Worm (Caenorhabditis elegans) whole organism, L2 larva: Measurements from ENCODE around the gene K10D2.8.

Experiments
- C34F6.9 ChIP-seq: fragments of 150-350 bp; optimal IDR thresholded peaks from 2 replicates; lab custom pipeline; 2014; ENCODE audit warnings: missing biosample characterization, missing genetic modification characterization
- F13H6.1 ChIP-seq: sonication (generic microtip); optimal IDR thresholded peaks from 2 replicates; lab custom pipeline; 2016; ENCODE audit warnings: missing genetic modification characterization, missing compliant biosample characterization
- R02D3.7 ChIP-seq: fragments of 150-350 bp; optimal IDR thresholded peaks from 2 replicates; lab custom pipeline; 2014; ENCODE audit warnings: missing biosample characterization, missing genetic modification characterization
- Y55F3AM.14 ChIP-seq: fragments of 200-800 bp; sonication (Bioruptor generic); optimal IDR thresholded peaks from 2 replicates; lab custom pipeline; 2018; ENCODE audit warnings: mild to moderate bottlenecking, missing genetic modification characterization, missing compliant biosample characterization
- ZK546.5 ChIP-seq: sonication (generic microtip); optimal IDR thresholded peaks from 2 replicates; lab custom pipeline; 2017; ENCODE audit warnings: missing biosample characterization, missing genetic modification characterization
- alr-1 ChIP-seq: fragments of 150-350 bp; optimal IDR thresholded peaks from 2 replicates; lab custom pipeline; 2014; ENCODE audit warnings: missing biosample characterization, missing genetic modification characterization
- aly-2 ChIP-seq: fragments of 150-350 bp; optimal IDR thresholded peaks from 2 replicates; lab custom pipeline; 2014; ENCODE audit warnings: missing biosample characterization, missing genetic modification characterization
- ama-1 ChIP-seq: fragments of 150-350 bp; optimal IDR thresholded peaks from 2 replicates; lab custom pipeline; 2018; ENCODE audit warnings: inconsistent platforms
- blmp-1 ChIP-seq: sonication (generic microtip); optimal IDR thresholded peaks from 2 replicates; lab custom pipeline; 2017; ENCODE audit warnings: missing genetic modification characterization, mild to moderate bottlenecking, missing compliant biosample characterization, antibody characterized with exemption, moderate library complexity; ENCODE audit not compliant: insufficient read depth
- ceh-16 ChIP-seq: fragments of 150-350 bp; optimal IDR thresholded peaks from 2 replicates; lab custom pipeline; 2014; ENCODE audit warnings: missing biosample characterization, missing genetic modification characterization
- ceh-82 ChIP-seq: fragments of 150-350 bp; optimal IDR thresholded peaks from 2 replicates; lab custom pipeline; 2014; ENCODE audit warnings: missing biosample characterization, missing genetic modification characterization
- crh-2 ChIP-seq: sonication (generic microtip); optimal IDR thresholded peaks from 2 replicates; lab custom pipeline; 2017; ENCODE audit warnings: missing biosample characterization, missing genetic modification characterization
- dmd-4 ChIP-seq: sonication (generic microtip); optimal IDR thresholded peaks from 2 replicates; lab custom pipeline; 2017; ENCODE audit warnings: missing biosample characterization, missing genetic modification characterization
- egl-27 ChIP-seq: sonication (generic microtip); optimal IDR thresholded peaks from 3 replicates; lab custom pipeline; 2017; ENCODE audit warnings: missing biosample characterization, missing genetic modification reagents, missing genetic modification characterization
- elt-1 ChIP-seq: fragments of 150-350 bp; optimal IDR thresholded peaks from 2 replicates; lab custom pipeline; 2014; ENCODE audit warnings: missing biosample characterization, missing genetic modification characterization
- elt-3 ChIP-seq: sonication (generic microtip); optimal IDR thresholded peaks from 2 replicates; lab custom pipeline; 2017; ENCODE audit warnings: missing biosample characterization, missing genetic modification characterization
- fos-1 ChIP-seq: fragments of 150-350 bp; optimal IDR thresholded peaks from 2 replicates; lab custom pipeline; 2014; ENCODE audit warnings: missing biosample characterization, missing genetic modification characterization
- gmeb-1 ChIP-seq: fragments of 150-350 bp; optimal IDR thresholded peaks from 2 replicates; lab custom pipeline; 2014; ENCODE audit warnings: missing biosample characterization, missing genetic modification characterization
- lin-11 ChIP-seq: fragments of 150-350 bp; sonication (generic microtip); optimal IDR thresholded peaks from 2 replicates; lab custom pipeline; 2014; ENCODE audit warnings: missing biosample characterization, missing genetic modification characterization, inconsistent platforms, mixed read lengths
- lin-13 ChIP-seq: fragments of 150-350 bp; optimal IDR thresholded peaks from 2 replicates; lab custom pipeline; 2014; ENCODE audit warnings: missing biosample characterization, missing genetic modification reagents, missing genetic modification characterization
- lin-39 ChIP-seq: fragments of 150-350 bp; optimal IDR thresholded peaks from 2 replicates; lab custom pipeline; 2014; ENCODE audit warnings: missing biosample characterization, missing genetic modification reagents, missing genetic modification characterization
- lsy-2 ChIP-seq, 2 experiments: fragments of 150-350 bp in 1 of 2; sonication (generic microtip) in 1 of 2; optimal IDR thresholded peaks; 2 replicates each; lab custom pipeline; 2014 to 2017; ENCODE audit warnings: missing biosample characterization in 2 of 2, missing genetic modification characterization in 2 of 2
- mab-5 ChIP-seq: fragments of 150-350 bp; optimal IDR thresholded peaks from 2 replicates; lab custom pipeline; 2014; ENCODE audit warnings: missing biosample characterization, missing genetic modification characterization
- mbf-1 ChIP-seq: sonication (generic microtip); optimal IDR thresholded peaks from 2 replicates; lab custom pipeline; 2017; ENCODE audit warnings: missing biosample characterization, missing genetic modification characterization
- mdl-1 ChIP-seq, 2 experiments: fragments of 150-350 bp in 1 of 2; sonication (generic microtip) in 1 of 2; optimal IDR thresholded peaks; 2 replicates each; lab custom pipeline; 2017; ENCODE audit warnings: missing biosample characterization in 2 of 2, missing genetic modification characterization in 2 of 2
- nhr-10 ChIP-seq: sonication (generic microtip); optimal IDR thresholded peaks from 2 replicates; lab custom pipeline; 2017; ENCODE audit warnings: missing biosample characterization, missing genetic modification characterization
- nhr-11 ChIP-seq: fragments of 150-350 bp; optimal IDR thresholded peaks from 2 replicates; lab custom pipeline; 2014; ENCODE audit warnings: missing biosample characterization, missing genetic modification characterization
- nhr-12 ChIP-seq: fragments of 150-350 bp; optimal IDR thresholded peaks from 2 replicates; lab custom pipeline; 2014; ENCODE audit warnings: missing biosample characterization, missing genetic modification characterization
- nhr-129 ChIP-seq: fragments of 150-350 bp; optimal IDR thresholded peaks from 2 replicates; lab custom pipeline; 2014; ENCODE audit warnings: missing biosample characterization, missing genetic modification characterization
- nhr-21 ChIP-seq: fragments of 150-350 bp; optimal IDR thresholded peaks from 2 replicates; lab custom pipeline; 2014; ENCODE audit warnings: missing biosample characterization, missing genetic modification characterization
- nhr-23 ChIP-seq: fragments of 150-350 bp; optimal IDR thresholded peaks from 2 replicates; lab custom pipeline; 2014; ENCODE audit warnings: missing biosample characterization, missing genetic modification reagents, missing genetic modification characterization
- nhr-237 ChIP-seq: fragments of 150-350 bp; optimal IDR thresholded peaks from 2 replicates; lab custom pipeline; 2014; ENCODE audit warnings: missing biosample characterization, missing genetic modification characterization
- nhr-25 ChIP-seq: fragments of 150-350 bp; sonication (generic microtip); optimal IDR thresholded peaks from 3 replicates; lab custom pipeline; 2014; ENCODE audit warnings: missing biosample characterization, missing genetic modification characterization
- nhr-6 ChIP-seq: fragments of 150-350 bp; optimal IDR thresholded peaks from 2 replicates; lab custom pipeline; 2014; ENCODE audit warnings: missing biosample characterization, missing genetic modification characterization
- nhr-77 ChIP-seq: fragments of 150-350 bp; optimal IDR thresholded peaks from 2 replicates; lab custom pipeline; 2014; ENCODE audit warnings: missing biosample characterization, missing genetic modification characterization
- peb-1 ChIP-seq: fragments of 150-350 bp; optimal IDR thresholded peaks from 2 replicates; lab custom pipeline; 2014; ENCODE audit warnings: missing biosample characterization, missing genetic modification characterization
- sem-4 ChIP-seq: fragments of 150-350 bp; optimal IDR thresholded peaks from 2 replicates; lab custom pipeline; 2014; ENCODE audit warnings: missing biosample characterization, missing genetic modification reagents, missing genetic modification characterization
- skn-1 ChIP-seq: sonication (generic microtip); optimal IDR thresholded peaks from 2 replicates; lab custom pipeline; 2017; ENCODE audit warnings: missing biosample characterization, missing genetic modification characterization
- sma-3 ChIP-seq: sonication (generic microtip); optimal IDR thresholded peaks from 2 replicates; lab custom pipeline; 2016; ENCODE audit warnings: missing genetic modification reagents, missing genetic modification characterization, missing compliant biosample characterization
- sma-9 ChIP-seq, 2 experiments: fragments of 150-350 bp in 1 of 2; sonication (generic microtip) in 1 of 2; optimal IDR thresholded peaks; 2 replicates each; lab custom pipeline; 2014 to 2016; ENCODE audit warnings: missing genetic modification characterization in 2 of 2, mild to moderate bottlenecking in 1 of 2, missing biosample characterization in 1 of 2, missing compliant biosample characterization in 1 of 2, missing genetic modification reagents in 1 of 2, moderate library complexity in 1 of 2
- snpc-4 ChIP-seq: fragments of 150-350 bp; optimal IDR thresholded peaks from 2 replicates; lab custom pipeline; 2014; ENCODE audit warnings: missing biosample characterization, missing genetic modification characterization
- unc-39 ChIP-seq: fragments of 150-350 bp; optimal IDR thresholded peaks from 2 replicates; lab custom pipeline; 2014; ENCODE audit warnings: missing biosample characterization, missing genetic modification characterization
- unc-55 ChIP-seq: fragments of 150-350 bp; sonication (generic microtip); optimal IDR thresholded peaks from 3 replicates; lab custom pipeline; 2014; ENCODE audit warnings: missing biosample characterization, missing genetic modification reagents, missing genetic modification characterization
- unc-62 ChIP-seq: fragments of 150-350 bp; optimal IDR thresholded peaks from 2 replicates; lab custom pipeline; 2014; ENCODE audit warnings: missing biosample characterization, missing genetic modification reagents, missing genetic modification characterization
- zag-1 ChIP-seq: fragments of 150-350 bp; optimal IDR thresholded peaks from 2 replicates; lab custom pipeline; 2014; ENCODE audit warnings: missing biosample characterization, missing genetic modification characterization
- ztf-1 ChIP-seq: fragments of 200-800 bp; sonication (Bioruptor generic); conservative IDR thresholded peaks from 2 replicates; pipeline ENCODE4 v1.3.6; 2022; ENCODE audit warnings: missing genetic modification characterization, missing compliant biosample characterization
- ztf-11 ChIP-seq: sonication (generic microtip); optimal IDR thresholded peaks from 2 replicates; lab custom pipeline; 2017; ENCODE audit warnings: missing biosample characterization, missing genetic modification characterization
- ztf-4 ChIP-seq: fragments of 150-350 bp; optimal IDR thresholded peaks from 2 replicates; lab custom pipeline; 2014; ENCODE audit warnings: missing biosample characterization, missing genetic modification characterization

K10D2.8 gene

DNA sequence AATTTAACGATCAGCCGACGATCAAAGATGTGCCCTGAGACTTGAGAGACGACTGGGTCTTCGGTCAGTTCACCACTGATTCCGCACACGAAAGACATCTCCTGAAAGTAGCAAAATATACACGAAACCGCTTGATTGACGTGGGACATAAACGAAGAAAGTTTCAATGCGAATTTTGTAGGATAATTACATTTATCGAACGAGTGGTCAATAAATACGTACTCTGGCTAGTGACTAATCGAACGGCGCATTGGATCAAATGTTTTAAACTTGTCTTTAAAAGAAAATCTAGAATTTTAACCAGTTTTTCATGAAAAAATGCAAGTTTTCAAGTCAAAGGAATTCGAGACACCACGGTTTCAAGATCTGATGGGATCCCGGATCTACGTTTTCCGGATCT lies 16.6 kb upstream of the K10D2.8 start, which contains the start of gene prp-19:
TSS of gene prp-19 (minus strand) at position 101 of the 400 bp plus-strand sequence.
- TF ChIP-seq nhr-10 (no peak), R02D3.7 (tag; lab: Kevin White, UChicago) (no peak), dmd-4 (tag; lab: Kevin White, UChicago) (no peak), zag-1 (tag; lab: Kevin White, UChicago) (no peak), mdl-1 (tag; optimal IDR thresholded peaks at IDR 0.05; lab: Kevin White, UChicago) (no peak), C34F6.9 (tag; lab: Kevin White, UChicago) (no peak), lin-11 (tag; lab: Kevin White, UChicago) (no peak), nhr-23 (no peak)

DNA sequence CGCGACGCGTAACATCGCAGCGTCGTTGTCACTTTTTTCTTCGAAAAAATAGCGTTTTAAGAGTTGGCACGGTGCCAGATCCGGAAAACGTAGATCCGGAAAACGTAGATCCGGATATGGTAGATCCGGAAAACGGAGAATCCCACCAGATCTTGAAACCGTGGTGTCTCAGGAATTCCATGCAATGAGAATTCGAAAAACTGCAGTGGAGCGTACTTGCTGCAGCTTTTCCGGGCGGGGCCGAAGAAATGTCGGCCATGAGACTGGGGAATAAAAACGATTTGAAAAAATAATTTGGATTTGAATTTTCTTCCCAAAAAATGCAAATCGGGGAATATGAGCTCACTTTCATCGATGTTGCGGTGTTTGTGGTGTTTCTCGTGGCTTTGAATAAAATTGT lies 16.1 kb upstream of the K10D2.8 start, which contains the start of gene K10D2.5:
TSS of gene K10D2.5 (plus strand) at position 251 of the 400 bp plus-strand sequence.
- no peak for TF ChIP-seq R02D3.7 (tag; lab: Kevin White, UChicago)
- no peak for TF ChIP-seq ztf-11
- no peak for TF ChIP-seq nhr-77 (tag; lab: Kevin White, UChicago)
- TF ChIP-seq dmd-4 (tag; lab: Kevin White, UChicago), result no peak
- TF ChIP-seq unc-62 (GFP tag; lab: Kevin White, UChicago), result no peak
- TF ChIP-seq lsy-2 (tag; optimal IDR thresholded peaks at IDR 0.05; lab: Kevin White, UChicago), result peak; percentile 84 to 90
- no peak for TF ChIP-seq unc-39 (tag; lab: Kevin White, UChicago)
- no peak for TF ChIP-seq peb-1 (tag; lab: Kevin White, UChicago)
- peak; percentile 83 for TF ChIP-seq lin-11 (tag; lab: Kevin White, UChicago)
- TF ChIP-seq mbf-1 (tag; lab: Kevin White, UChicago), result no peak
- no peak for TF ChIP-seq aly-2 (tag; lab: Kevin White, UChicago)
- peak; percentile 88 for TF ChIP-seq F13H6.1 (tag; lab: Kevin White, UChicago)
- peak; percentile 95 for TF ChIP-seq sma-3
- TF ChIP-seq nhr-12 (tag; lab: Kevin White, UChicago), result no peak
- peak; percentile 74 for TF ChIP-seq nhr-6 (tag; lab: Kevin White, UChicago)
- peak; percentile 89 for TF ChIP-seq gmeb-1 (tag; lab: Kevin White, UChicago)
- peak; percentile 89 for TF ChIP-seq mab-5 (tag; lab: Kevin White, UChicago)
- TF ChIP-seq C34F6.9 (tag; lab: Kevin White, UChicago), result peak; percentile 94
- no peak for TF ChIP-seq nhr-11
- TF ChIP-seq nhr-25 (tag; lab: Kevin White, UChicago), result peak; percentile 87
- TF ChIP-seq lin-13 (GFP tag; lab: Kevin White, UChicago), result peak; percentile 94
- peak; percentile 72 for TF ChIP-seq nhr-21 (tag; lab: Kevin White, UChicago)
- no peak for TF ChIP-seq ZK546.5
- peak; percentile 71 for TF ChIP-seq ztf-4 (tag; lab: Kevin White, UChicago)
- TF ChIP-seq ceh-82, result peak; percentile 74
- peak; percentile 89 for TF ChIP-seq nhr-129 (tag; lab: Kevin White, UChicago)
- TF ChIP-seq zag-1 (tag; lab: Kevin White, UChicago), result peak; percentile 77
- peak; percentile 72 for TF ChIP-seq egl-27
- TF ChIP-seq Y55F3AM.14 (GFP tag; lab: Kevin White, UChicago), result peak; percentile 74
- TF ChIP-seq skn-1 (tag; lab: Kevin White, UChicago), result peak; percentile 64
- 0 out of 2 replicates have a peak, but pooled peaks have one; percentile 89 for TF ChIP-seq ztf-1 (GFP tag; lab: Robert Waterston, UW)
- no peak for TF ChIP-seq alr-1
- peak; percentile 96 for TF ChIP-seq sma-9 (GFP tag; optimal IDR thresholded peaks at IDR 0.05; lab: Kevin White, UChicago)
- no peak for TF ChIP-seq sma-9 (tag; optimal IDR thresholded peaks at IDR 0.05; lab: Kevin White, UChicago)
- TF ChIP-seq unc-55 (GFP tag; lab: Kevin White, UChicago), result peak; percentile 97
- TF ChIP-seq elt-3 (tag; lab: Kevin White, UChicago), result no peak
- TF ChIP-seq blmp-1 (tag; lab: Kevin White, UChicago), result peak; percentile 27
- TF ChIP-seq snpc-4 (tag; lab: Kevin White, UChicago), result peak; percentile 74
- TF ChIP-seq ceh-16 (tag; lab: Kevin White, UChicago), result peak; percentile 33
- peak in 1 of 2 experiments; percentile 22 for TF ChIP-seq mdl-1 (tag; optimal IDR thresholded peaks at IDR 0.05; lab: Kevin White, UChicago)
- peak; percentile 89 for TF ChIP-seq crh-2 (tag; lab: Kevin White, UChicago)
- TF ChIP-seq ama-1 (lab: Kevin White, UChicago), result no peak
- no peak for TF ChIP-seq nhr-23
- peak; percentile 77 for TF ChIP-seq fos-1 (tag; lab: Kevin White, UChicago)
- no peak for TF ChIP-seq lin-39
- TF ChIP-seq nhr-10, result peak; percentile 55
- peak; percentile 44 for TF ChIP-seq sem-4
- no peak for TF ChIP-seq elt-1 (tag; lab: Kevin White, UChicago)
- TF ChIP-seq nhr-237 (tag; lab: Kevin White, UChicago), result no peak
